Worm (Caenorhabditis elegans) whole organism, L1 larva: ENCODE data around the gene sri-61.

Experiments
- C16A3.4 ChIP-seq: fragments of 150-350 bp; optimal IDR thresholded peaks from 2 replicates; lab custom pipeline; 2014; ENCODE audit warnings: missing biosample characterization, missing genetic modification characterization
- ces-1 ChIP-seq: fragments of 150-350 bp; optimal IDR thresholded peaks from 2 replicates; lab custom pipeline; 2014; ENCODE audit warnings: missing biosample characterization, missing genetic modification reagents, missing genetic modification characterization
- dpl-1 ChIP-seq, 3 experiments: fragments of 150-350 bp in 2 of 3; sonication (generic microtip) in 1 of 3; optimal IDR thresholded peaks; 2 replicates each; lab custom pipeline; 2014 to 2017; ENCODE audit warnings: missing biosample characterization in 3 of 3, missing genetic modification characterization in 3 of 3, missing genetic modification reagents in 3 of 3
- grh-1 ChIP-seq: fragments of 200-800 bp; sonication (Bioruptor generic); IDR thresholded peaks from 2 replicates; pipeline ENCODE4 v1.3.6; 2022; ENCODE audit warnings: missing genetic modification reagents, missing genetic modification characterization, missing compliant biosample characterization
- lin-39 ChIP-seq: fragments of 150-350 bp; optimal IDR thresholded peaks from 2 replicates; lab custom pipeline; 2014; ENCODE audit warnings: missing biosample characterization, missing genetic modification reagents, missing genetic modification characterization
- mep-1 ChIP-seq: fragments of 150-350 bp; optimal IDR thresholded peaks from 2 replicates; lab custom pipeline; 2014; ENCODE audit warnings: missing biosample characterization, missing genetic modification characterization
- nhr-20 ChIP-seq: sonication (generic microtip); optimal IDR thresholded peaks from 2 replicates; lab custom pipeline; 2016; ENCODE audit warnings: mild to moderate bottlenecking, missing genetic modification characterization, missing compliant biosample characterization
- nhr-71 ChIP-seq: sonication (generic microtip); optimal IDR thresholded peaks from 2 replicates; lab custom pipeline; 2016; ENCODE audit warnings: mild to moderate bottlenecking, missing genetic modification characterization, moderate library complexity, missing compliant biosample characterization
- nhr-77 ChIP-seq: fragments of 150-350 bp; optimal IDR thresholded peaks from 2 replicates; lab custom pipeline; 2014; ENCODE audit warnings: missing biosample characterization, missing genetic modification characterization
- pqm-1 ChIP-seq: sonication (generic microtip); optimal IDR thresholded peaks from 3 replicates; lab custom pipeline; 2017; ENCODE audit warnings: missing biosample characterization, missing genetic modification characterization

- TF ChIP-seq nhr-77 (tag; lab: Kevin White, UChicago) (no peak), pqm-1 (no peak), ces-1 (no peak), lin-39 (tag; lab: Kevin White, UChicago) (no peak), nhr-20 (tag; lab: Kevin White, UChicago) (no peak), dpl-1 (GFP tag; optimal IDR thresholded peaks at IDR 0.05; lab: Kevin White, UChicago) (no peak), nhr-71 (tag; lab: Kevin White, UChicago) (no peak), grh-1 (GFP tag; lab: Robert Waterston, UW) (no peak), C16A3.4 (tag; lab: Kevin White, UChicago) (no peak), mep-1 (no peak)
These were observed 49.5 kb upstream of the sri-61 start, which contains the start of gene F29A7.4 for ce11 chrII:2749595-2750048.
